Worm (Caenorhabditis elegans) whole organism, late embryonic: Measurements from ENCODE around the gene srb-12.

Source experiments
- C38D4.7 ChIP-seq: fragments of 200-800 bp; sonication (Bioruptor generic); optimal IDR thresholded peaks from 2 replicates; lab custom pipeline; 2018; ENCODE audit warnings: mild to moderate bottlenecking, missing genetic modification characterization, moderate library complexity, missing compliant biosample characterization
- F13H6.1 ChIP-seq: sonication (generic microtip); optimal IDR thresholded peaks from 2 replicates; lab custom pipeline; 2016; ENCODE audit warnings: missing genetic modification characterization, missing compliant biosample characterization
- K02D7.2 ChIP-seq: sonication (generic microtip); optimal IDR thresholded peaks from 2 replicates; lab custom pipeline; 2017; ENCODE audit warnings: mild to moderate bottlenecking, missing genetic modification characterization, missing compliant biosample characterization
- K09A11.1 ChIP-seq: sonication (generic microtip); optimal IDR thresholded peaks from 2 replicates; lab custom pipeline; 2017; ENCODE audit warnings: antibody characterized with exemption, mild to moderate bottlenecking, missing genetic modification characterization, missing compliant biosample characterization; ENCODE audit not compliant: insufficient read depth
- T23F11.4 ChIP-seq: fragments of 200-800 bp; sonication (Bioruptor generic); optimal IDR thresholded peaks from 2 replicates; lab custom pipeline; 2018; ENCODE audit warnings: mild to moderate bottlenecking, missing genetic modification characterization, missing compliant biosample characterization
- Y22D7AL.16 ChIP-seq: sonication (generic microtip); optimal IDR thresholded peaks from 2 replicates; lab custom pipeline; 2016; ENCODE audit warnings: missing genetic modification characterization, missing compliant biosample characterization
- ahr-1 ChIP-seq: sonication (generic microtip); optimal IDR thresholded peaks from 2 replicates; lab custom pipeline; 2016; ENCODE audit warnings: missing genetic modification characterization, missing compliant biosample characterization
- ceh-18 ChIP-seq: sonication (generic microtip); optimal IDR thresholded peaks from 2 replicates; lab custom pipeline; 2016; ENCODE audit warnings: missing genetic modification characterization, missing compliant biosample characterization
- ceh-19 ChIP-seq: fragments of 200-800 bp; sonication (Bioruptor generic); optimal IDR thresholded peaks from 2 replicates; lab custom pipeline; 2018; ENCODE audit warnings: mild to moderate bottlenecking, missing genetic modification characterization, missing compliant biosample characterization
- ceh-22 ChIP-seq: sonication (generic microtip); optimal IDR thresholded peaks from 2 replicates; lab custom pipeline; 2017; ENCODE audit warnings: missing biosample characterization, missing genetic modification characterization
- ceh-31 ChIP-seq: sonication (generic microtip); optimal IDR thresholded peaks from 2 replicates; lab custom pipeline; 2016; ENCODE audit warnings: missing genetic modification characterization, missing compliant biosample characterization
- ceh-34 ChIP-seq: sonication (generic microtip); optimal IDR thresholded peaks from 2 replicates; lab custom pipeline; 2016; ENCODE audit warnings: mild to moderate bottlenecking, missing genetic modification characterization, missing compliant biosample characterization
- ceh-6 ChIP-seq: fragments of 200-800 bp; sonication (Bioruptor generic); optimal IDR thresholded peaks from 2 replicates; lab custom pipeline; 2018; ENCODE audit warnings: mild to moderate bottlenecking, missing genetic modification characterization, missing compliant biosample characterization
- ceh-9 ChIP-seq: sonication (generic microtip); optimal IDR thresholded peaks from 2 replicates; lab custom pipeline; 2016; ENCODE audit warnings: mild to moderate bottlenecking, missing genetic modification characterization, inconsistent platforms, missing compliant biosample characterization
- dmd-4 ChIP-seq: sonication (generic microtip); optimal IDR thresholded peaks from 2 replicates; lab custom pipeline; 2016; ENCODE audit warnings: borderline replicate concordance, missing genetic modification characterization, missing compliant biosample characterization
- dve-1 ChIP-seq: sonication (generic microtip); optimal IDR thresholded peaks from 2 replicates; lab custom pipeline; 2017; ENCODE audit warnings: antibody characterized with exemption, mild to moderate bottlenecking, missing genetic modification characterization, missing compliant biosample characterization
- elt-2 ChIP-seq: sonication (generic microtip); optimal IDR thresholded peaks from 2 replicates; lab custom pipeline; 2016; ENCODE audit warnings: missing genetic modification reagents, missing genetic modification characterization, missing compliant biosample characterization
- elt-4 ChIP-seq: sonication (generic microtip); optimal IDR thresholded peaks from 2 replicates; lab custom pipeline; 2016; ENCODE audit warnings: missing genetic modification characterization, missing compliant biosample characterization
- fax-1 ChIP-seq: sonication (generic microtip); optimal IDR thresholded peaks from 2 replicates; lab custom pipeline; 2016; ENCODE audit warnings: missing genotype, missing genetic modification characterization, missing compliant biosample characterization
- gmeb-2 ChIP-seq: sonication (generic microtip); optimal IDR thresholded peaks from 2 replicates; lab custom pipeline; 2016; ENCODE audit warnings: missing genetic modification characterization, inconsistent platforms, missing compliant biosample characterization
- hlh-15 ChIP-seq: sonication (generic microtip); optimal IDR thresholded peaks from 2 replicates; lab custom pipeline; 2016; ENCODE audit warnings: missing genetic modification characterization, missing compliant biosample characterization
- hlh-30 ChIP-seq: sonication (generic microtip); optimal IDR thresholded peaks from 2 replicates; lab custom pipeline; 2017; ENCODE audit warnings: antibody characterized with exemption, missing genetic modification characterization, missing compliant biosample characterization; ENCODE audit not compliant: insufficient read depth
- lim-6 ChIP-seq: sonication (generic microtip); optimal IDR thresholded peaks from 2 replicates; lab custom pipeline; 2016; ENCODE audit warnings: missing genetic modification characterization, missing compliant biosample characterization
- lin-11 ChIP-seq: fragments of 200-800 bp; sonication (Bioruptor generic); optimal IDR thresholded peaks from 2 replicates; lab custom pipeline; 2018; ENCODE audit warnings: mild to moderate bottlenecking, missing genetic modification characterization, missing compliant biosample characterization
- madf-2 ChIP-seq: sonication (generic microtip); optimal IDR thresholded peaks from 2 replicates; lab custom pipeline; 2017; ENCODE audit warnings: missing genetic modification characterization, missing compliant biosample characterization
- nhr-232 ChIP-seq: sonication (generic microtip); optimal IDR thresholded peaks from 2 replicates; lab custom pipeline; 2016; ENCODE audit warnings: missing genetic modification characterization, missing compliant biosample characterization
- npax-4 ChIP-seq: sonication (generic microtip); optimal IDR thresholded peaks from 2 replicates; lab custom pipeline; 2016; ENCODE audit warnings: missing genetic modification characterization, missing compliant biosample characterization
- odd-2 ChIP-seq: sonication (generic microtip); optimal IDR thresholded peaks from 2 replicates; lab custom pipeline; 2017; ENCODE audit warnings: antibody characterized with exemption, mild to moderate bottlenecking, missing genetic modification characterization, missing compliant biosample characterization
- pat-9 ChIP-seq: fragments of 200-800 bp; sonication (Bioruptor generic); optimal IDR thresholded peaks from 2 replicates; lab custom pipeline; 2018; ENCODE audit warnings: mild to moderate bottlenecking, missing genetic modification characterization, moderate library complexity, missing compliant biosample characterization
- pax-1 ChIP-seq: fragments of 150-350 bp; optimal IDR thresholded peaks from 2 replicates; lab custom pipeline; 2014; ENCODE audit warnings: missing biosample characterization, missing genetic modification characterization
- pha-4 ChIP-seq: fragments of 150-350 bp; optimal IDR thresholded peaks from 2 replicates; lab custom pipeline; 2018; ENCODE audit warnings: missing biosample characterization, missing genetic modification reagents, missing genetic modification characterization
- pros-1 ChIP-seq: fragments of 150-350 bp; optimal IDR thresholded peaks from 2 replicates; lab custom pipeline; 2014; ENCODE audit warnings: missing biosample characterization, missing genetic modification reagents, missing genetic modification characterization
- sox-2 ChIP-seq: fragments of 200-800 bp; sonication (Bioruptor generic); IDR thresholded peaks from 2 replicates; pipeline ENCODE4 v1.3.6; 2022; ENCODE audit warnings: missing genetic modification reagents, missing genetic modification characterization, missing compliant biosample characterization
- sox-4 ChIP-seq: sonication (generic microtip); optimal IDR thresholded peaks from 2 replicates; lab custom pipeline; 2017; ENCODE audit warnings: mild to moderate bottlenecking, missing genetic modification characterization, inconsistent platforms, missing compliant biosample characterization
- tbx-2 ChIP-seq: sonication (generic microtip); optimal IDR thresholded peaks from 2 replicates; lab custom pipeline; 2016; ENCODE audit warnings: missing genetic modification characterization, missing compliant biosample characterization
- unc-3 ChIP-seq, 2 experiments: fragments of 200-800 bp in 1 of 2; sonication (Bioruptor generic) in 1 of 2; sonication (generic microtip) in 1 of 2; conservative IDR thresholded peaks in 1 of 2; optimal IDR thresholded peaks in 1 of 2; 2 replicates each; pipeline versions ENCODE4 v1.3.6 to Lab custom; 2016 to 2022; ENCODE audit warnings: missing compliant biosample characterization in 2 of 2, missing genetic modification characterization in 2 of 2, missing genetic modification reagents in 1 of 2
- unc-55 ChIP-seq: sonication (generic microtip); optimal IDR thresholded peaks from 2 replicates; lab custom pipeline; 2017; ENCODE audit warnings: missing biosample characterization, missing genetic modification reagents, missing genetic modification characterization
- unc-86 ChIP-seq: sonication (generic microtip); optimal IDR thresholded peaks from 2 replicates; lab custom pipeline; 2016; ENCODE audit warnings: missing genetic modification characterization, missing compliant biosample characterization
- zip-5 ChIP-seq: sonication (generic microtip); optimal IDR thresholded peaks from 2 replicates; lab custom pipeline; 2016; ENCODE audit warnings: missing genetic modification characterization, missing compliant biosample characterization

Gene srb-12

DNA sequence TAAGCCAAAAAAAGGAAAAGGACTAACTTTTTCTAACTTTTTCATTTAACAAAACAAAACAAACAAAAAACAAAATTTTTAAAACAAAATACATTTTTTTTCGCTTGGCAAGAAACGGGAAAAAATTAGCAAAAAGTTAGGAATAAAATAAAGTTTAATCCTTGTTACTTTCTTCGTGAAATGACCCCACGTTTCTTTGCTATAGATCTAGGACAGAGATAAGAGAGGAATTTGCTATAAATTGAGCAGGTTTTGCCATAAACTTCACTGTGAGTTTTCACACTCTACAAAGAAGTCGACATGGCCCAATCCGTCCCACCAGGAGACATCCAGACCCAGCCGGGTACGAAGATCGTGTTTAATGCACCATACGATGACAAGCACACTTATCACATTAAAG lies 45.1 kb upstream of the srb-12 start, which contains the start of gene msp-50:
TSS of gene msp-50 (plus strand) at position 301 of the 400 bp plus-strand sequence.
- TF ChIP-seq hlh-15 (tag; lab: Kevin White, UChicago) (no peak), ceh-22 (tag; lab: Kevin White, UChicago) (no peak), elt-2 (tag; lab: Kevin White, UChicago) (no peak), ceh-18 (no peak), fax-1 (no peak), dve-1 (tag; lab: Kevin White, UChicago) (no peak), Y22D7AL.16 (tag; lab: Kevin White, UChicago) (no peak), ceh-9 (no peak), unc-86 (tag; lab: Kevin White, UChicago) (no peak), ceh-19 (GFP tag; lab: Kevin White, UChicago) (no peak), K02D7.2 (tag; lab: Kevin White, UChicago) (no peak), ceh-6 (GFP tag; lab: Kevin White, UChicago) (no peak), lin-11 (tag; lab: Kevin White, UChicago) (no peak), hlh-30 (tag; lab: Kevin White, UChicago) (no peak), gmeb-2 (tag; lab: Kevin White, UChicago) (no peak), pros-1 (tag; lab: Kevin White, UChicago) (no peak), ahr-1 (no peak), madf-2 (tag; lab: Kevin White, UChicago) (no peak), elt-4 (tag; lab: Kevin White, UChicago) (no peak)

DNA sequence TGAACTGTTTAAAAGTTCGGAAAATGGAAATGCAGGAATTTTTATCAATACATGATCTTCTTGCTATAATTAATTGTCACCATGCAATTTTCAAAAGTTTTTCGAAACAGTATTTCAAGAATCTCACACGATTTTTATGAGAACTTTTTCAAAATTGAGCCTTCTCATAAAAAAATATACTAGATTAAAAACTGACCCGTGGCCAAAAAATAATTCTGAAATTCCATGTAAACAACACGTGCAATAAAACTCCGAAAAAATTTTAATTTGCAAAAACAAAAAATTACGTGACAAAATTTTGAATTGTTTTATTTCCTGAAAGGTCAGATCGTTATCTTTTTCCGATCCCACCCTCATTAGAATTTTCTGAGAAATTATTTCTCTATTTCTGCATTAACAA lies 41.1 kb upstream of the srb-12 start, which contains the start of gene C34F11.5:
TSS of gene C34F11.5 (plus strand) at position 301 of the 400 bp plus-strand sequence.
- TF ChIP-seq unc-3 (GFP tag; conservative IDR thresholded peaks at IDR 0.05; lab: Robert Waterston, UW) (no peak), unc-3 (tag; optimal IDR thresholded peaks at IDR 0.05; lab: Kevin White, UChicago) (no peak), gmeb-2 (tag; lab: Kevin White, UChicago) (no peak), odd-2 (tag; lab: Kevin White, UChicago) (no peak), ceh-34 (tag; lab: Kevin White, UChicago) (no peak), sox-2 (GFP tag; lab: Robert Waterston, UW) (no peak), C38D4.7 (GFP tag; lab: Kevin White, UChicago) (no peak)

DNA sequence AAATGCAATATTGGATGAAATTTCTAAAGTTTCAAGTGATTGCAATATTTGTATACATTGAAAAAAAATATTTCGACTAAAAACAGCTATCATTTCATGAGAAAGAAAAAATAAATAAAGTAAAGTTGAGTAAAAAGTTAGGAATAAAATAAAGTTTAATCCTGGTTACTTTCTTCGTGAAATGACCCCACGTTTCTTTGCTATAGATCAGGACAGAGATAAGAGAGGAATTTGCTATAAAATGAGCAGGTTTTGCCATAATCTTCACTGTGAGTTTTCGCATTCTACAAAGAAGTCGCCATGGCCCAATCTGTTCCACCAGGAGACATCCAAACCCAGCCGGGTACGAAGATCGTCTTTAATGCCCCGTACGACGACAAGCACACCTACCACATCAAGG lies 39.6 kb upstream of the srb-12 start, which contains the start of gene msp-49:
TSS of gene msp-49 (plus strand) at position 301 of the 400 bp plus-strand sequence.
- no peak for TF ChIP-seq dve-1 (tag; lab: Kevin White, UChicago)
- TF ChIP-seq unc-55 (GFP tag; lab: Kevin White, UChicago) = no peak
- no peak for TF ChIP-seq ceh-31
- TF ChIP-seq sox-4 (tag; lab: Kevin White, UChicago) = no peak
- no peak for TF ChIP-seq Y22D7AL.16 (tag; lab: Kevin White, UChicago)

DNA sequence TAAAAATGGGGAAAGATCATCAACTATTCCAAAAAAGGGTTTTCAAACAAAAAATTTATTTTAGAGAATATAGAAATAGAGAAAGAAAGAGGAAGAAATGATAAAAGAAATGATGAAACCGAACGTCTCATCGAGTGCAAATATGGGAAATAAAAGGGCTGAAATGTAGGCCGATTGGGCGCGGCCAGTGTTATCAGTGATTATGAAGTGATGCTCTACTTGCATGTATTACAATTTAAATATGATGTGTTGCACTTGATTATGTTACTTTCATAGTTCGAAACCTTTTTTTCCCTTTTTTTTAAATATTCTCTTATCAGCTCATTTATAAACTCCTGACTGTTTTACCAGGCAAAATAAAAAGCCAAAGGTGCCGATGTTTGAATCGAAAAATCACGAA lies 37.3 kb upstream of the srb-12 start:
- no peak for TF ChIP-seq hlh-30 (tag; lab: Kevin White, UChicago)
- peak; percentile 71 for TF ChIP-seq elt-2 (tag; lab: Kevin White, UChicago)
- no peak for TF ChIP-seq tbx-2 (tag; lab: Kevin White, UChicago)

DNA sequence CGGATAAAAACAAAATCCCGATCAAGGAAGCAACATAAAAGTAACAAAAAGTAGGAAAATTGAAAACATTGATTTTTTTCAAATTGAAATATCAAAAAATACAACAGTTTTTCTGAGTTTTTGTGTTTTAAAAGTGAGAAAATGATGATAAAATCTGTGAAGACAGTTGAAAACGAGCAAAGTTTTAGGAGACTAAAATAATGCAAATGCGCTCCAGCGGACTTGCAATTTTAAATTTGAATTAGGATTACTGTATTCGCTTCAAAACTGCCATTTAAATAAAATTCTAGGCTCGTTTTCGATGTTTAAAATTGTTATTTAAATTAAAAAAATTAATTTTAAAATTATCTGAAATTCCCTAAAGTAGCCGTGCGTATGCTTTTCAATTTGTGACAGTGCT lies 33.5 kb upstream of the srb-12 start:
- no peak for TF ChIP-seq npax-4 (tag; lab: Kevin White, UChicago)
- no peak for TF ChIP-seq lim-6
- no peak for TF ChIP-seq odd-2 (tag; lab: Kevin White, UChicago)
- TF ChIP-seq ceh-18 = no peak
- TF ChIP-seq K09A11.1 (tag; lab: Kevin White, UChicago) = no peak
- TF ChIP-seq F13H6.1 = no peak
- TF ChIP-seq dmd-4 = no peak
- no peak for TF ChIP-seq fax-1
- TF ChIP-seq pat-9 (tag; lab: Kevin White, UChicago) = no peak
- no peak for TF ChIP-seq pha-4
- TF ChIP-seq T23F11.4 (GFP tag; lab: Kevin White, UChicago) = no peak
- TF ChIP-seq zip-5 = no peak
- TF ChIP-seq madf-2 (tag; lab: Kevin White, UChicago) = no peak
- TF ChIP-seq nhr-232 = no peak
- TF ChIP-seq pax-1 (tag; lab: Kevin White, UChicago) = no peak
